Worm (Caenorhabditis elegans): ENCODE data around the gene plk-1.
A peak's percentile ranks its signal among the peaks of the same experiment; 100 is the strongest.

plk-1 gene

DNA sequence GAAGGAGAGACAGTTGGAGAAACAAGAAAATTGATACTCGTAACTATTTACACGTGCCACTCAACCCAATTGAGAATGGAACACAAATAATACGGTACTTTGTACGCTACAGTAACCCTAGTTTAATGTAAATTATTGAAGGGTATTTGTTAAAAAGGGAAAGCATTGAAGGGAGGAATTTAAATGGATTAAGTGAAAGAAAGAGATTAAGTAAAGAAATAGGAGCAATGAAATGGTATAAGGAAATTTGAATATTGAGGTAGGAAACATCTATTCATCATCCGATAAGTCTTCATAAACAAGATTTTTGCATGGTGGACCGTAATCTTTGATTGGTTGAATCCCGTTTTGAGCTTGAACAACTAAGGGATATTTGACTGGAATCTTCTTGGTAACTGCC lies 10.2 kb downstream of the plk-1 start:
- TF ChIP-seq hnd-1 (tag; optimal IDR thresholded peaks at IDR 0.05) (no peak), hmbx-1 (tag; optimal IDR thresholded peaks at IDR 0.05) (no peak), scrt-1 (GFP tag; IDR thresholded peaks at IDR 0.05) (no peak), B0310.2 (tag; optimal IDR thresholded peaks at IDR 0.05) (no peak), ama-1 (optimal IDR thresholded peaks at IDR 0.05) (no peak), ets-7 (tag; optimal IDR thresholded peaks at IDR 0.05) (no peak), aly-1 (tag; optimal IDR thresholded peaks at IDR 0.05) (no peak), ceh-36 (tag; optimal IDR thresholded peaks at IDR 0.05) (no peak), hmg-4 (GFP tag; optimal IDR thresholded peaks at IDR 0.05) (no peak), F13C5.2 (tag; optimal IDR thresholded peaks at IDR 0.05) (no peak), ceh-13 (GFP tag; optimal IDR thresholded peaks at IDR 0.05) (no peak), flt-1 (GFP tag; IDR thresholded peaks at IDR 0.05) (no peak), pes-1 (GFP tag; IDR thresholded peaks at IDR 0.05) (no peak), tra-4 (tag; optimal IDR thresholded peaks at IDR 0.05) (no peak), sea-1 (GFP tag; conservative IDR thresholded peaks at IDR 0.05) (no peak)

DNA sequence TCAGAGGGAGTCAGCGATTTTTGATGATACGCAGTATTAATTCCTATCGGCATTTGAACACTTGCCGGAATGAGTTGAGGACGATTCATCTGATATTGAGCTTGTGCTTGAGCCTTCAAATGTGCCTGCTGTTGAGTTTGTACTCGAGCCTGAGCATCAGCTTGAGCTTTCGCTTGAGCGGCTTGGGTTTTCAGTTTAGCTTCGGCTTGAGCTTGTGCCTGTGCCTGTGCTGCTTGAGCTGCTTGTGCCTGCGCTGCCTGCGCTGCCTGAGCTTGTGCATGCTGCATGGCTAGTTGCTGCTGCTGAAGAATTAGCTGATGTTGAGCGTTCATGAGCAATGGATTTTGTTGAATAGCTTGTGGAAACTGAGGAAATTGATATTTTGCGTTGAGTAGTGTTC lies 14.7 kb downstream of the plk-1 start:
- no peak for TF ChIP-seq tbx-37 (GFP tag; conservative IDR thresholded peaks at IDR 0.05)

DNA sequence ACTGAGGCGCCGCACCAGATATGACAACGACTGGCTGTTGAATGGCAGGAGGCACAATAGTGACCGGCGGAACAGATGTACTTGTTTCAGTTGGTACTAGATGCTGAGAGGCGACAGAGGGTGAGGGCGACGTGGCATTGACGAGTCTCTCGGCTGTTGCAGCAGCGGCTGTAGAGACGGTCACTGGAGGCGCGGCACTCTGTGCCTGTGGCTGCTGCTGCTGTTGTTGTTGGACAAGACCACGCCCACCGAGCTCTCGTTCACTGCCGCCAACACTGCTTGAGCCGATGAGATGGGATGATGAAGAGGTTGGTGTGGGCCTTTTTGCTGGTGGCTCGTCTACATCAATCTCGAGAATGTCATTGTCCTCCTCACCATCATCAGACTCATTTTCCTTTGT lies 16.0 kb downstream of the plk-1 start:
- TF ChIP-seq ama-1 (optimal IDR thresholded peaks at IDR 0.05) (no peak), ets-7 (tag; optimal IDR thresholded peaks at IDR 0.05) (no peak), hmg-4 (GFP tag; optimal IDR thresholded peaks at IDR 0.05) (no peak), hmbx-1 (tag; optimal IDR thresholded peaks at IDR 0.05) (no peak), pes-1 (GFP tag; IDR thresholded peaks at IDR 0.05) (no peak), aly-1 (tag; optimal IDR thresholded peaks at IDR 0.05) (no peak), flt-1 (GFP tag; IDR thresholded peaks at IDR 0.05) (no peak), F13C5.2 (tag; optimal IDR thresholded peaks at IDR 0.05) (no peak), ceh-36 (tag; optimal IDR thresholded peaks at IDR 0.05) (no peak)

DNA sequence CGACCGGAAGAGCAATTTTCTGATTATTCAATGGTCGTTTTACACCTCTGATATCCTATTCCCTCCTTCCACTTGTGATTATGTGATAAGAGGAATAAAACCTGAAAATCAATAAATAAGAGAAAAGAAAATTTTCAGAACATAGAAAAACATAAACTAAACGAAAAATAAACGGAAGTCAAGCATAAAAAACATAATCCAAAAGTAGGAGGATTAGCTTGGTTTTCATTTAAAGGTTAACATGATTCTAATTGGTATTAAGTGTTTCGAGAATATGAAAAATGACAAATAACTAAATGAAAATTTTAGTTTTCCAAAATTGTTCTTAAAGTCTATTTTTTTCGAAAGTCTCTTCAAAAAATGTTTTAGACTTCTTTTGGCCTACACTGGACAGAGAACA lies 20.0 kb downstream of the plk-1 start, which contains the start of gene gei-8:
TSS of gene gei-8 (minus strand) at position 101 of the 400 bp plus-strand sequence.
- TF ChIP-seq ceh-36 (tag; optimal IDR thresholded peaks at IDR 0.05) (no peak), hmbx-1 (tag; optimal IDR thresholded peaks at IDR 0.05) (no peak)

DNA sequence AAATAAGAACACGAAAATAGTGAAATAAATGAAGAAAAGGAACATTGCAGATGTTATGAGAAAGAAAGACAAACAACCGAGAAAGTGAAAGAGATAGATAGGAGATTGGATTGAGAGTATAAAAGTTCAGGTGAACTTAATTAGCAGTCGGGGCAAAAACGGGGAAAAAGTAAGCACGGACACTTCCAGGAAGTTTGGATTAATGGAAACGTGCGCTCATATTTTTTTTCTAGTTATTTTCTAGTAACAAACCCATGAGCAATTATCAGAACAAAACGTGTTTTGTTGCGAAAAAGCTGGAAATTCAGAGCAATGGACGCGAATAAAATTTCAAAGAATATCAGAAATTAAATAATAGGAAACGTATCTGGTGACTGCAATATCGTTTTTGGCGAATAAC lies 20.8 kb downstream of the plk-1 start:
- no peak for TF ChIP-seq ceh-13 (GFP tag; optimal IDR thresholded peaks at IDR 0.05)
- no peak for TF ChIP-seq F13C5.2 (tag; optimal IDR thresholded peaks at IDR 0.05)
- TF ChIP-seq aly-1 (tag; optimal IDR thresholded peaks at IDR 0.05) = no peak
- TF ChIP-seq pes-1 (GFP tag; IDR thresholded peaks at IDR 0.05) = no peak
- no peak for TF ChIP-seq ceh-36 (tag; optimal IDR thresholded peaks at IDR 0.05)
- no peak for TF ChIP-seq tbx-37 (GFP tag; conservative IDR thresholded peaks at IDR 0.05)
- no peak for TF ChIP-seq sea-1 (GFP tag; conservative IDR thresholded peaks at IDR 0.05)
- no peak for TF ChIP-seq tra-4 (tag; optimal IDR thresholded peaks at IDR 0.05)
- TF ChIP-seq tbx-11 (GFP tag; IDR thresholded peaks at IDR 0.05) = no peak
- no peak for TF ChIP-seq hnd-1 (tag; optimal IDR thresholded peaks at IDR 0.05)
- TF ChIP-seq ets-7 (tag; optimal IDR thresholded peaks at IDR 0.05) = no peak
- no peak for TF ChIP-seq ama-1 (optimal IDR thresholded peaks at IDR 0.05)
- TF ChIP-seq B0310.2 (tag; optimal IDR thresholded peaks at IDR 0.05) = no peak
- TF ChIP-seq hmg-4 (GFP tag; optimal IDR thresholded peaks at IDR 0.05) = no peak
- TF ChIP-seq flt-1 (GFP tag; IDR thresholded peaks at IDR 0.05) = no peak
- no peak for TF ChIP-seq hmbx-1 (tag; optimal IDR thresholded peaks at IDR 0.05)
- TF ChIP-seq scrt-1 (GFP tag; IDR thresholded peaks at IDR 0.05) = no peak

DNA sequence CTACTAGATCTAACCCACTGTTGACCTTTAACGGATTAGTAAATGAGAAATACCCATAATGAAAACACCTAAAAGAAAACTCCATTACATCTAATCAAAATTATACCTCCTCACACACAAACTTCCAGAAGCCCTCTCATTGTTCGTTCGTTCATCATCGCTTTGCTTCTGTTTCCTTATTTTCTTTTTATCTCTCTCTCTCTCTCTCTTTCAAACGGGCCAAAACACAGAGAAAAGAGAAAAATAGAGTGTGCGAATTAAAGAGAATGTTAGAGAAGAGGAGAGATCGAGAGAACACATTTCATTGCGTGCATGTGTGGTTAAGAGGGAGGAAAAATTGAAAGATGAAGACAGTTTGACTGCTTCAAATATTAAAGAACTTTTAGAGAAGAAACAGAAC lies 23.2 kb downstream of the plk-1 start:
- TF ChIP-seq hmg-4 (GFP tag; optimal IDR thresholded peaks at IDR 0.05) (peak; percentile 27), F13C5.2 (tag; optimal IDR thresholded peaks at IDR 0.05) (peak; percentile 30), sea-1 (GFP tag; conservative IDR thresholded peaks at IDR 0.05) (no peak)

DNA sequence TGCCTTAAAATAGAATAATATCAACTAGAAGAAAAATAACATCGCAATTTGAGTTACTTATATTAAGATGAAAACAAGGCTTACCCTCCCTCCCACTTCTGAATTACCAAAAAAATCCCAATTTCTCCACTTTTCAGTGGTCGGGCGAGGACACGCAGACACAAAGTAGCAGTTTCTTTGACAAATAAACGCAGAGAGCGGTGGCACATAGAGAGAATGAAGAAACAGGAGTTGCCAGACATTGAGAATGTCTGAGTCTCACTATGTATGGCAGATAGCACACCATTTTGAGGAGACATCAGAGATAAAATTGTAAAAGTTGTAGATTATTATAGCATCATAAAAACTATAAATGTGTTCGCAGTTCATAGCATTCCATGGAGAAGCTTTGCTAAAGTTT lies 24.1 kb downstream of the plk-1 start:
- TF ChIP-seq F13C5.2 (tag; optimal IDR thresholded peaks at IDR 0.05) (peak; percentile 62), tbx-37 (GFP tag; conservative IDR thresholded peaks at IDR 0.05) (no peak)

DNA sequence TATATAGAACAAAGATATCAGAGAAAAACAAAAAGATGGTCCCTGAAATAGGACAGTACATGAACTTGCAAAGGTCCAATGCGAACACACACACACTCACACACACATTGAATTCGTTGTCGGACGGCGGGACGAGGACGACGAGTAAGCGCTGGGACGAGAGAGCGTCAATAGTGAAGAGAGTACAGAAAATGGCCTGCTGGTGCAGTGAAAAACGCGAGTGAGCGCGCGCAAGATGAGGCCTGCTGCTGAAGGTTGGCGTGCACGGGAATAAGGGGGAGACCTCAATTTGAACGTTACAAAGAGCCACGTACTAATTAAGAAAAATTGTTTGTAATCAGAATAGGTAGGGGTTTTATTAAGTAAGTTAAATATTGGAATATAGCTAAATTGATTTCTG lies 25.8 kb downstream of the plk-1 start:
- TF ChIP-seq hmg-4 (GFP tag; optimal IDR thresholded peaks at IDR 0.05) = peak; percentile 71
- no peak for TF ChIP-seq B0310.2 (tag; optimal IDR thresholded peaks at IDR 0.05)
- peak; percentile 54; the same call in 1 of the 2 replicates for TF ChIP-seq sea-1 (GFP tag; conservative IDR thresholded peaks at IDR 0.05)
- no peak for TF ChIP-seq tbx-37 (GFP tag; conservative IDR thresholded peaks at IDR 0.05)
- peak; percentile 58 for TF ChIP-seq F13C5.2 (tag; optimal IDR thresholded peaks at IDR 0.05)
- TF ChIP-seq aly-1 (tag; optimal IDR thresholded peaks at IDR 0.05) = peak; percentile 26

DNA sequence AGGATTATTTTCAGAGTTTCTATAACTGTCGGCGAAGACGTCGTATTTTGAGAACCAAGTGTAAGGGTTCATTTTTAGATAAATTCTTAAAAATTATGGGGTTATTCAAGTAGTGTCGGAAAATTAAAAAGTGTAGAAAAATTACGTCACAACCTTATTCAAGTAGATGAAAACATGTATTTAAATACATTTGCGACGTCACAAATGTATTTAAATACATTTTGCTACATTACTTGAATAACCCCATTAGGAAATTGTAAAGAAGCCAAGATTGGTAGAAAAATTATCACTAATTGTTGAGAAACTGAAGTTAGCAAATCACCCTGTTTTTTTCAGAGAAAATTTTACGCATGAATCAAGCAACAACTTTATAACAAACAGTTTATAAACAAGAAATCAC lies 28.0 kb downstream of the plk-1 start:
- TF ChIP-seq sea-1 (GFP tag; conservative IDR thresholded peaks at IDR 0.05) (no peak), tbx-37 (GFP tag; conservative IDR thresholded peaks at IDR 0.05) (no peak), ets-7 (tag; optimal IDR thresholded peaks at IDR 0.05) (no peak), ama-1 (optimal IDR thresholded peaks at IDR 0.05) (no peak), pes-1 (GFP tag; IDR thresholded peaks at IDR 0.05) (no peak), aly-1 (tag; optimal IDR thresholded peaks at IDR 0.05) (no peak), hmg-4 (GFP tag; optimal IDR thresholded peaks at IDR 0.05) (no peak), ceh-36 (tag; optimal IDR thresholded peaks at IDR 0.05) (no peak), B0310.2 (tag; optimal IDR thresholded peaks at IDR 0.05) (no peak), hnd-1 (tag; optimal IDR thresholded peaks at IDR 0.05) (no peak)
